Fruit fly (Drosophila melanogaster) whole organism: ENCODE data around the gene CdGAPr.

Experiments used
- EcR ChIP-seq, 2 experiments: fragments of >200 bp; optimal IDR thresholded peaks; 2 replicates each; lab custom pipeline; 2017; ENCODE audit warnings: missing biosample characterization in 2 of 2, missing genetic modification characterization in 2 of 2, missing genetic modification reagents in 2 of 2
- pan ChIP-seq: fragments of >200 bp; optimal IDR thresholded peaks from 2 replicates; lab custom pipeline; 2017
- usp ChIP-seq: fragments of >200 bp; optimal IDR thresholded peaks from 2 replicates; lab custom pipeline; 2017; ENCODE audit warnings: missing biosample characterization, missing genetic modification characterization, mixed read lengths

dm6 chr2L:19784827-19785569 lies 6.7 kb downstream of the CdGAPr start:
- TF ChIP-seq pan (lab: Kevin White, UChicago): no peak
- TF ChIP-seq usp (GFP tag; lab: Kevin White, UChicago): no peak
- no peak for TF ChIP-seq EcR (GFP tag; optimal IDR thresholded peaks at IDR 0.05; lab: Kevin White, UChicago)
